Worm (Caenorhabditis elegans) whole organism, dauer: Measurements from ENCODE around the gene C32D5.8.

Experiments
- unc-62 ChIP-seq: sonication (generic microtip); optimal IDR thresholded peaks from 2 replicates; lab custom pipeline; 2017; ENCODE audit warnings: missing biosample characterization, missing genetic modification reagents, missing genetic modification characterization

The C32D5.8 gene

DNA sequence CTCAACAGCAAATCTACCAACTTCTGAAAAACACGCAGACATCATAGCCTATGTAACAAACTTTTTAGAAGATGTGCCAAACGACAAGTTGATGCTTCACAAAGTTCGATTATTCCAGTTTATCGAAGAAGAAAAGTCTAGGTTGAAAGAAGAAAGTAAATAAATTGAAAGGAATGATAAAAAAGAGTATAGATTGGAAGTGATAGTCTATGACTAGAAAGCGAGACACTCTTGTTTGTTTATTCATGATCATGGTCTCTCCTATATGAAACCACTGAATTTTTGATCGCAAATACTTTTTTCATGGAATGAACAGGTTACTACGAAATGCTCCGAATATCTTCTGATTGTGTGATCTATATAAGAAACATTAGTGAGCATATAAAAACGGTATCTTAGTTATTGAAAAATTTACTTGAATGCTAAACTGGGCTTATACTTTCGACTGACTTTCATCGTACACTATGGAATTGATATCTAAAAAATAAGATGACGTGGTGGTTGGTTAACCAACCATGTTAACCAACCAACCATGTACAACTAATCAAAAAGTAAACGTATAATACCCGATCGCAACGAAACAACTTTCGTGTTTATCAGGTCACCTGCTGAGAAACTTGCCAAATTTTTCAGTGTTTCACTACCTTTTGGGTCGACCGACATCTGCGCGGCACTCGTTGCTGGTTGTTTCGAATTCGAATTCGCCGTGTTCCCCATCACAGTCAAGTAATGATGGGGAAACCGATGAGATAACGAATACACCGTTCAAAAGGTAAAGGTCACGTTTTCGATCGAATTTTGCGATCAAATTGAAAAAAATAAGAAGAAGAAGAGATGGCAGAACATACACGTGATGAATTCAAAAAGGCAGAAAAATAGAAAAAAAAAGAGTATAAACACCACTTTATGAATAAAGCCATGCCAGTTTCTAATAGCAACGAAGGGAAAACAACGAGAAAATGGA is at the start of gene C32D5.8:
Gene C32D5.8 (minus strand): TSS at position 770 of the 964 bp plus-strand sequence.
- no peak for TF ChIP-seq unc-62 (GFP tag; lab: Kevin White, UChicago)

DNA sequence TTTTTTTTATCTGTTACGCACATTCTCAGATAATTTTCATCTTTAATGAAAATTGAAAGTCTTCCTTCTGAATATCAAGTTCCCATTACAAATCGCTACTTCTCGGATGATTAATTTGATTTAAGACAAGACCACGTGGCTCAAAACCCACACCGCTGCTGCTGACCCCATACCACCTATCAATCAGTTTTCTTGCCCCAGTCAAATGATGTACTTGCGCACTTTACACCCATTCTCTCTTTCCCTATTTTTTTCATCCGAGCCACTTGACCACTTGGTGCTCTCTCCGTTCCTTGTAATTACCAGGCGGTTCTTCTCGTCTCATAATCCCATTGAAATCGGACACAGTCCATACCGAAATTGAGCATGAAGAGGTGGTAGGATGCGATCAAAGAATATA is 48.3 kb upstream of the C32D5.8 start:
- TF ChIP-seq unc-62 (GFP tag; lab: Kevin White, UChicago) = no peak

DNA sequence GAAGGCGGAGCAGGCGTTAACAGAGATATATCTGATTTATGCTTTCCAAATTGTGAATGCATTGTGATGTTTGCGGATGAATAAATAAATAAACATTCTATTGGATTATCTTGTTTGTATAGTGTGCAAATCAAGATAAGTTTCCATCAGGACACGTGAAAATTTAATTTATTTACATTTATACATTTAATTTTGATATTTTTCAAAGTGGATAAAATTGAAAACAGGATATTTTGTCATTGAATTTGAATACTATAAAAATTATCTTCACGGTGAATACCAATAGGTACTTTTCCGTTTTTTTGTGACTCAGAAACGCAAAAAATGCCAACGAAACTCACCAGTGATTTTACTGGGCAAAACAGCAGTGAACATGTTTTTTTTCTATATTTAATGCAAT is 45.4 kb upstream of the C32D5.8 start, which contains the start of gene F58F12.3:
Gene F58F12.3 (minus strand): TSS at position 101 of the 400 bp plus-strand sequence.
- no peak for TF ChIP-seq unc-62 (GFP tag; lab: Kevin White, UChicago)

ce11 chrII:6387937-6388336 is 42.2 kb upstream of the C32D5.8 start, which contains the start of gene F58F12.2:
TSS of gene F58F12.2 (minus strand) at chrII:6388037.
- no peak for TF ChIP-seq unc-62 (GFP tag; lab: Kevin White, UChicago)

DNA sequence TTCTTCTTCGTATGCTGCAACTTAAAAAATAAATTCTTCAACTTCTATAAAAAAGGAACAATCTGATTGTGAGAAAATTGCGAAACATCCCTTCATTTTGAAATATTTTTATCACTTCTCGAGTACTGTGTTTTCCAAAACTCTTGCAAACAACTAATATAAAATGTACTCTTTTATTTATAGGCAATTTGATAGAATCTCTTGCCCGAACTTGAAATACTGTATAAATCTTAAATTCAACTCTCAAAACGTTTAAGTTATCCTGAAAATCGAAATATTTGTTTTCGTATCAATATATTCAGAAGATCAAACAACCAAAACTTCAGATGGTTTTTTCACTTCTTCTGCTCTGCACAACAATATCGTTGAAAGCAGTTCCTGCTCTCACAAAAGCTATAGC is 40.7 kb upstream of the C32D5.8 start, which contains the start of gene F58F12.4:
Gene F58F12.4 (plus strand): TSS at position 301 of the 400 bp plus-strand sequence.
- TF ChIP-seq unc-62 (GFP tag; lab: Kevin White, UChicago) = no peak

DNA sequence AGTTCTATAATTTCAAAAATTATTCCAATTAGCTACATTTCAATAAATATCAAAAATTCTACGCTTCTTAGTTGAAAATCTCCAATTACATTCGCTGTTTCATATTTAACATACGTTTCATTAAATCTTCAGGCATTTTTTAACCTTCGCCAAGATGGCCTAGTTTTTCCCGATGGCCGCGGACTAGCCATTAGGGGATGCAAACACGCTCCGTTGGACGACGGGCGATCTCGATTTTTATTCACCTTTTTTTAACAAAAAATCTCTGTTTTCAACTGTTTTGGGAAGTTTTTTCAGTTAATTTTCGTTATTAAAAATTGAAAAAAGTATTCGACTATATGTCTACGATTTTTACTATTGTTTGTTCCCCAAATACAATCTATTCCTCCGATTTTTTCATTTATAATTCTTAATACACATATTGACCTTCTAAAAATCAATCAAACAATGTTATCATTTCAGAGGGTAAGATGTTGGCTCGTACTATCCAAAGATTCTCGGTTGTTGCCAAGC is 37.5 kb upstream of the C32D5.8 start, which contains the start of gene F58F12.1:
Gene F58F12.1 (plus strand): TSS at position 463 of the 513 bp plus-strand sequence.
- TF ChIP-seq unc-62 (GFP tag; lab: Kevin White, UChicago) = no peak

DNA sequence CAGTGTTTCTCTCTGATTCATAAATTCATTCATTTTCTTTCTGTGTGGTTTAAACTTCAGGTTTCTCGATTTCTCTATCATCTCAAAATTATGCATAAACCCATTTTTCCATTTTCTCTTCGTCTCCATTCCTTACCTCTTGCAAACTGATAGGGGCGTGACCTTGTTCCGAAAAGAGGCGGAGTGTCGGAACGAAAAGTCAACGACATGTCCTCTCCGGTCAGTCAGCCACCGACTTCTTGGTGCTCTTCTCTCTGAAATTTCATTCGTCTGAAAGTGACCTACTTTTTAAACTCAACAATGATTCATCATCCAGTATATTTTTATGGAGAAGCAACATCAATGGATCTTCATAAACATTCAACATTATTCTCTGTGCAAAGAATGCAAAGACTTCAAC is 35.1 kb upstream of the C32D5.8 start, which contains the start of gene F58F12.12:
Gene F58F12.12 (plus strand): TSS at position 301 of the 400 bp plus-strand sequence.
- TF ChIP-seq unc-62 (GFP tag; lab: Kevin White, UChicago) = no peak

- no peak for TF ChIP-seq unc-62 (GFP tag; lab: Kevin White, UChicago)
These were observed 33.3 kb upstream of the C32D5.8 start for ce11 chrII:6379038-6379563.

ce11 chrII:6377381-6377948 is 31.7 kb upstream of the C32D5.8 start:
- TF ChIP-seq unc-62 (GFP tag; lab: Kevin White, UChicago) = no peak

DNA sequence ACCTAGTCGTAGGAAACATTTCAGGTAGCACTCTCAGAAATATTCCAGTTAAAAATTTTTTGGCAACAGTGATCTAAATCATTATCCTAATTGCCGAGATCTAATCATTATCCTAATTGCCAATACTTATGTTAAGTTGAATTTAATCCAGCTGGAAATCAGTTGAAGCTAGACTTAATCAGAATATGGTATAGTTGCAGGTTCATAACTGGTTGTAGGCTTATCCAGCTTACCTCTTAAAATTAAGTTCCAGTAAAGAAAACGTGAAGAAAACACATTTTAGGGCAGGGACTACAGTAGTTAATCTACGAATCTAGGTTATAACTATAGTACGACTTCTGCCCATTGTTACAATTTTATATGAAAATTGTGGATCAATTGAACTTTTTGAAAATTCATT is 30.9 kb upstream of the C32D5.8 start:
- no peak for TF ChIP-seq unc-62 (GFP tag; lab: Kevin White, UChicago)

DNA sequence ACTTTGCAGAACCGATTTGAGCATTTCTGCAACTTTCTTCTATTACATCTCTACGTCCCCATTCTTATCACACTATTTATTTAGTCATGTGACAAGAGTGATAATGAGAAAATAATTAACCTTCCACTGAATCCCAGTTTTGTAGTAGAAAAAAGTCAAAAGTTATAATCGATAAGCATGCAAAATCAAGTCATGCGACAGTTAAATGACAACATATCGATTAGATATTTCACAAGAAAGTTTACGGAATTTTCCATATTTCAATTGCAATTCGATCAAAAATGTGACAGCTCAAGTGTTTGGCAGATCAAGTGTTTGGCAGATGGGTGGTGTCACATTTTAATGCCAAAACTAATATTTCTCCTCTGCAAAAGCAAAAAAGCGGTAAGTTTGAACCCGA is 28.9 kb upstream of the C32D5.8 start:
- no peak for TF ChIP-seq unc-62 (GFP tag; lab: Kevin White, UChicago)

- no peak for TF ChIP-seq unc-62 (GFP tag; lab: Kevin White, UChicago)
These were observed 27.6 kb upstream of the C32D5.8 start for ce11 chrII:6373361-6373760.

DNA sequence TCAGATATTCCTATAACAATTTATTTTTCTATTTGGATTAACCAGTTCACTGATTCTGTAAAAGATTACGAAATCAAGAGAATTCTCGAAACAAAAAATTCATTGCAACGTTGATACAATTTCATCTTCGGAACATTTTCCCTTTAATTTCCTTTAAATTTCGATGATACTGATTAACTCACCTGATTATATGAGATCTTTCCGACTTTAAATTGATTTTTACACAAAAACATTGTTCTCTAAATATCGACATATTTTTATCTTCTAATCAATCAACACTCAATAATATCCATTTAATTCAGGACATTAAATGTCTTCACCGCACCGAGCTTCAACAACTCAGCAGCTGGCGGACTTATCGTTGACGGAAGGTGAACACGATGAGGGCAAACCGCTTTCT is 25.2 kb upstream of the C32D5.8 start, which contains the start of gene lin-23:
Gene lin-23 (plus strand): TSS at position 301 of the 400 bp plus-strand sequence.
- no peak for TF ChIP-seq unc-62 (GFP tag; lab: Kevin White, UChicago)

ce11 chrII:6370110-6370509 is 24.3 kb upstream of the C32D5.8 start:
- no peak for TF ChIP-seq unc-62 (GFP tag; lab: Kevin White, UChicago)

- TF ChIP-seq unc-62 (GFP tag; lab: Kevin White, UChicago) = no peak
These were observed 20.9 kb upstream of the C32D5.8 start, which contains the start of gene ctsa-4.1 for ce11 chrII:6366696-6367095. TSS of gene ctsa-4.1 (plus strand) at chrII:6366996.
